Worm (Caenorhabditis elegans) whole organism, mixed stage, embryonic: Measurements from ENCODE around the gene gur-4.

Experiments
- M03D4.4 ChIP-seq: sonication (generic microtip); optimal IDR thresholded peaks from 2 replicates; lab custom pipeline; 2017; ENCODE audit warnings: mild to moderate bottlenecking, missing genetic modification characterization, missing compliant biosample characterization
- bed-3 ChIP-seq: fragments of 200-800 bp; sonication (Bioruptor generic); optimal IDR thresholded peaks from 3 replicates; lab custom pipeline; 2018; ENCODE audit warnings: mild to moderate bottlenecking, missing genetic modification characterization, moderate library complexity, missing compliant biosample characterization
- blmp-1 ChIP-seq: fragments of 150-350 bp; optimal IDR thresholded peaks from 2 replicates; lab custom pipeline; 2014; ENCODE audit warnings: missing biosample characterization, missing genetic modification characterization
- ceh-39 ChIP-seq: fragments of 150-350 bp; optimal IDR thresholded peaks from 2 replicates; lab custom pipeline; 2014; ENCODE audit warnings: missing biosample characterization, missing genetic modification characterization
- ceh-43 ChIP-seq: fragments of 200-800 bp; sonication (Bioruptor generic); optimal IDR thresholded peaks from 2 replicates; lab custom pipeline; 2018; ENCODE audit warnings: mild to moderate bottlenecking, missing genetic modification characterization, moderate library complexity, missing compliant biosample characterization
- ceh-83 ChIP-seq: fragments of 200-800 bp; sonication (Bioruptor generic); optimal IDR thresholded peaks from 2 replicates; lab custom pipeline; 2018; ENCODE audit warnings: mild to moderate bottlenecking, missing genetic modification characterization, missing compliant biosample characterization
- ces-1 ChIP-seq: fragments of 150-350 bp; optimal IDR thresholded peaks from 2 replicates; lab custom pipeline; 2014; ENCODE audit warnings: missing biosample characterization, missing genetic modification reagents, missing genetic modification characterization
- cnd-1 ChIP-seq: fragments of 200-800 bp; sonication (Bioruptor generic); optimal IDR thresholded peaks from 2 replicates; lab custom pipeline; 2018; ENCODE audit warnings: mild to moderate bottlenecking, missing genetic modification characterization, missing compliant biosample characterization
- elt-1 ChIP-seq: sonication (generic microtip); optimal IDR thresholded peaks from 2 replicates; lab custom pipeline; 2017; ENCODE audit warnings: missing genetic modification characterization, mild to moderate bottlenecking, missing compliant biosample characterization, antibody characterized with exemption, moderate library complexity, borderline replicate concordance; ENCODE audit not compliant: insufficient read depth
- elt-3 ChIP-seq: fragments of 150-350 bp; optimal IDR thresholded peaks from 2 replicates; lab custom pipeline; 2014; ENCODE audit warnings: missing biosample characterization, missing genetic modification characterization
- flh-1 ChIP-seq: fragments of 200-800 bp; sonication (Bioruptor generic); optimal IDR thresholded peaks from 2 replicates; lab custom pipeline; 2018; ENCODE audit warnings: mild to moderate bottlenecking, missing genetic modification characterization, moderate library complexity, missing compliant biosample characterization
- ham-2 ChIP-seq: fragments of 200-800 bp; sonication (Bioruptor generic); optimal IDR thresholded peaks from 2 replicates; lab custom pipeline; 2018; ENCODE audit warnings: mild to moderate bottlenecking, missing genetic modification characterization, missing compliant biosample characterization
- hlh-1 ChIP-seq: fragments of 150-350 bp; optimal IDR thresholded peaks from 2 replicates; lab custom pipeline; 2014; ENCODE audit warnings: missing biosample characterization, missing genetic modification reagents, missing genetic modification characterization
- lin-13 ChIP-seq: fragments of 150-350 bp; optimal IDR thresholded peaks from 2 replicates; lab custom pipeline; 2014; ENCODE audit warnings: missing biosample characterization, missing genetic modification characterization
- lin-32 ChIP-seq: fragments of 200-800 bp; sonication (Bioruptor generic); optimal IDR thresholded peaks from 2 replicates; lab custom pipeline; 2018; ENCODE audit warnings: mild to moderate bottlenecking, missing genetic modification characterization, missing compliant biosample characterization
- mab-5 ChIP-seq: fragments of 150-350 bp; optimal IDR thresholded peaks from 2 replicates; lab custom pipeline; 2014; ENCODE audit warnings: missing biosample characterization, missing genetic modification characterization
- mep-1 ChIP-seq: fragments of 150-350 bp; optimal IDR thresholded peaks from 2 replicates; lab custom pipeline; 2017; ENCODE audit warnings: missing biosample characterization, missing genetic modification reagents, missing genetic modification characterization, inconsistent platforms
- mls-2 ChIP-seq: sonication (generic microtip); optimal IDR thresholded peaks from 2 replicates; lab custom pipeline; 2016; ENCODE audit warnings: mild to moderate bottlenecking, missing genetic modification characterization, moderate library complexity, missing compliant biosample characterization
- nhr-2 ChIP-seq: fragments of 150-350 bp; optimal IDR thresholded peaks from 2 replicates; lab custom pipeline; 2014; ENCODE audit warnings: missing biosample characterization, missing genetic modification characterization
- nhr-237 ChIP-seq: fragments of 150-350 bp; optimal IDR thresholded peaks from 2 replicates; lab custom pipeline; 2014; ENCODE audit warnings: missing biosample characterization, missing genetic modification characterization
- nhr-28 ChIP-seq: fragments of 150-350 bp; optimal IDR thresholded peaks from 2 replicates; lab custom pipeline; 2014; ENCODE audit warnings: missing biosample characterization, missing genetic modification characterization
- nhr-76 ChIP-seq: sonication (generic microtip); optimal IDR thresholded peaks from 2 replicates; lab custom pipeline; 2017; ENCODE audit warnings: missing biosample characterization, missing genetic modification characterization
- pha-4 ChIP-seq: fragments of 150-350 bp; optimal IDR thresholded peaks from 2 replicates; lab custom pipeline; 2018; ENCODE audit warnings: missing biosample characterization, missing genetic modification reagents, missing genetic modification characterization
- sem-2 ChIP-seq: fragments of 200-800 bp; sonication (Bioruptor generic); optimal IDR thresholded peaks from 2 replicates; lab custom pipeline; 2018; ENCODE audit warnings: mild to moderate bottlenecking, missing genetic modification characterization, missing compliant biosample characterization
- snpc-4 ChIP-seq: fragments of 150-350 bp; optimal IDR thresholded peaks from 2 replicates; lab custom pipeline; 2014; ENCODE audit warnings: missing biosample characterization, missing genetic modification characterization
- sptf-1 ChIP-seq: sonication (generic microtip); optimal IDR thresholded peaks from 2 replicates; lab custom pipeline; 2017; ENCODE audit warnings: mild to moderate bottlenecking, missing genetic modification characterization, moderate library complexity, missing compliant biosample characterization
- tbx-8 ChIP-seq: fragments of 200-800 bp; sonication (Bioruptor generic); optimal IDR thresholded peaks from 2 replicates; lab custom pipeline; 2018; ENCODE audit warnings: mild to moderate bottlenecking, missing genetic modification characterization, moderate library complexity, missing compliant biosample characterization
- unc-120 ChIP-seq: sonication (generic microtip); optimal IDR thresholded peaks from 2 replicates; lab custom pipeline; 2017; ENCODE audit warnings: missing genetic modification characterization, missing compliant biosample characterization; ENCODE audit not compliant: poor library complexity, severe bottlenecking
- unc-39 ChIP-seq: fragments of 150-350 bp; optimal IDR thresholded peaks from 2 replicates; lab custom pipeline; 2014; ENCODE audit warnings: missing biosample characterization, missing genetic modification characterization
- unc-62 ChIP-seq: fragments of 150-350 bp; optimal IDR thresholded peaks from 2 replicates; lab custom pipeline; 2014; ENCODE audit warnings: missing biosample characterization, missing genetic modification reagents, missing genetic modification characterization
- zip-8 ChIP-seq: fragments of 150-350 bp; optimal IDR thresholded peaks from 2 replicates; lab custom pipeline; 2014; ENCODE audit warnings: missing biosample characterization, missing genetic modification characterization
- ztf-11 ChIP-seq: fragments of 150-350 bp; optimal IDR thresholded peaks from 2 replicates; lab custom pipeline; 2014; ENCODE audit warnings: missing biosample characterization, missing genetic modification characterization

The gur-4 gene

DNA sequence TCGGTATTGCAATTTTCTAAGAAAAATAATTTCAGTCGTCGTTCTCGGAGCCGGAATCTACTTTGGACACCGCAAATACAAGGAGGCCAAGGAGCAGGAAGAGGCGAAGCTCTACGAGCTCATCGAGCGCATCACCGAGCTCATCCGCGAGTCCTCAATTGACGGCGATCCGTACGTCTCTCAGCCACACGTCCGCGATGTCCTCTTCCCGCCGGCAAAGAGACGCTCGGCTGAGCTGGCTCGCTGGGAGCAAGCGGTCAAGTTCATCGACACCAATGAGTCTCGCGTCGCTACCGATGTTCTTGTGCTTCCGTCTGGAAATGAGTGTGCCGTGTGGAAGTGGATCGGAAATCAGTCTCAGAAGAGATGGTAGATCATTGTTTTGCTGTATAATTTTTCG is 39.1 kb upstream of the gur-4 start:
- TF ChIP-seq mab-5 (tag; lab: Kevin White, UChicago), result no peak

DNA sequence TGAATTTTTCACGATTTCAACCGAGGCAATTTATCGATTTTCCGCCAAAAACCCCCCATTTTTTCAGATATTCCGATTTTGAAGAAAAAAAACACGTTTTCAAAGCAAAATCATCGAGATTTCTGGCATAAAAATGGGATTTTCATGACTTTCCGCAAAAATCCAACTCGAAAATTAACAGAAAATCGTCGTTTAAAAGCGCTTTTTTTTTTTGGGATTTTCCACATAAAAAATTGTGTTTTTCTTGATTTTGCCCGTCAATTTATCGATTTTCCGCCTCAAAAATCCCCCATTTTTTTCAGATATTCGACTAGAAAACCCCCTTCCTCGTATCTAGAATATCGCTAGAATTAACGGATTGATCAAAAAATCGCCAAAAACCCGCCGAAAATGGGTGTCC is 36.0 kb upstream of the gur-4 start, which contains the start of gene xrn-1:
TSS of gene xrn-1 (plus strand) at position 301 of the 400 bp plus-strand sequence.
- TF ChIP-seq elt-1 (tag; lab: Kevin White, UChicago), result no peak
- TF ChIP-seq lin-32, result no peak
- TF ChIP-seq unc-62 (GFP tag; lab: Kevin White, UChicago), result no peak
- no peak for TF ChIP-seq hlh-1 (tag; lab: Kevin White, UChicago)
- no peak for TF ChIP-seq blmp-1
- TF ChIP-seq zip-8, result no peak
- TF ChIP-seq ceh-83 (GFP tag; lab: Kevin White, UChicago), result no peak
- no peak for TF ChIP-seq bed-3
- TF ChIP-seq nhr-76, result no peak
- TF ChIP-seq elt-3 (tag; lab: Kevin White, UChicago), result no peak

DNA sequence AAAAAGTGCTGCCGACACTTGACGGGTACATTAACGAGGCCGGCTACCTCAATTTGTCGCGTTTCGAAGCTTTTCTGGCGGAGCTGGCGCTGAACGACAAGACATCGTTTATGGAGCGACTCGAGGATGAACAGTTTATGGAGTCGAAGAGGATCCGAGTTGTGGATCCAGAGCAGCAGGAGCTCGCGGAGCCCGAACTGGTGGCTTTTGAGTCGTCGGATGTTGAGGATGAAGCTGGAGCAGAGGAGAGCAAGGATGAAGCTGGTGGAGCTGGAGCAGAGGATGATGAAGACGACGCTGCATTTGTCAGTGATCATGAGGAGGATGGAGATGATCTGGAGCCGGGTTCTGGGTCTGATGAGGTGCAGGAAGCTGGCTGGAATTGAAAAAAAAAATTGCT is 29.7 kb upstream of the gur-4 start:
- TF ChIP-seq elt-3 (tag; lab: Kevin White, UChicago), result no peak
- TF ChIP-seq M03D4.4 (tag; lab: Kevin White, UChicago), result no peak
- TF ChIP-seq bed-3, result no peak
- no peak for TF ChIP-seq cnd-1
- TF ChIP-seq nhr-76, result no peak
- TF ChIP-seq snpc-4 (tag; lab: Kevin White, UChicago), result no peak
- TF ChIP-seq elt-1 (tag; lab: Kevin White, UChicago), result no peak
- TF ChIP-seq sem-2, result no peak
- TF ChIP-seq ham-2 (GFP tag; lab: Kevin White, UChicago), result no peak
- TF ChIP-seq lin-13 (tag; lab: Kevin White, UChicago), result no peak
- no peak for TF ChIP-seq tbx-8
- no peak for TF ChIP-seq hlh-1 (tag; lab: Kevin White, UChicago)

DNA sequence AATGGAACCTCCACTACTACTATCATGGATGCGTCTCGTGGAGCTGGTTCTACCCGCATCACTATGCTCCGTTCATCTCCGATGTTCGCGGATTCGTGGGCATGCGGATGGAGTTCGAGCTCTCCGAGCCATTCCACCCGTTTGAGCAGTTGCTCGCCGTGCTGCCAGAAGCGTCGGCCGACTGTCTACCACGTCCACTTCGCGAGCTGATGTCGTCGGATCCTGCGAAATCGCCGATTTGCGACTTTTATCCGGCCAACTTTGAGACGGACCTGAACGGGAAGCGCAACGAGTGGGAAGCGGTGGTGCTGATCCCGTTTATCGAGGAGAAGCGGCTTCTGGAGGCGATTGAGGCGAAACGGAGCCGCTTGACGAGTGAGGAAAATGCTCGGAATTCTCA is 26.7 kb upstream of the gur-4 start:
- TF ChIP-seq blmp-1 (no peak), unc-62 (GFP tag; lab: Kevin White, UChicago) (no peak), sem-2 (no peak), nhr-28 (no peak), nhr-237 (tag; lab: Kevin White, UChicago) (no peak), ces-1 (GFP tag; lab: Kevin White, UChicago) (no peak), pha-4 (tag; lab: Kevin White, UChicago) (no peak), mep-1 (no peak), ceh-83 (GFP tag; lab: Kevin White, UChicago) (no peak), unc-39 (no peak), ham-2 (GFP tag; lab: Kevin White, UChicago) (no peak), ceh-39 (tag; lab: Kevin White, UChicago) (no peak), unc-120 (no peak), snpc-4 (tag; lab: Kevin White, UChicago) (no peak), ztf-11 (no peak), flh-1 (GFP tag; lab: Kevin White, UChicago) (no peak)

DNA sequence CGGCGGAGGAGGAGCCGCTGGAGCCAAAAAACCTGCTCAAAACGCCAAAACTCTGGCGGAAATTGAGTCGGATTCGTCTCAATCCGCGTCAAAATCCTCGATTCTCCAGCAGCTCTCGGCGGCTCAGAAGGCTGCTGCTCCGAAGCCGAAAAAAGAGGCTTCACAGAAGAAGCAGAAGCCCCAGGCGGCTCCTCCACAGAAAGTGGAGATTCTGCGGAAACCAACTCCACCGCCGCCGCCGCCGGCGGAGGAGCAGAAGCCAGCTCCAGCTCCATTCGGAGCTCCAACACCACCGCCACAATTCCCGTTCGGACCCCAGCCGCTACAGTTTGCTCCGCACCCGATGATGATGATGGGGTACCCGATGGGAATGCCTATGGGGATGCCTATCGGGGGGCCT is 17.6 kb upstream of the gur-4 start:
- no peak for TF ChIP-seq mls-2 (tag; lab: Kevin White, UChicago)
- no peak for TF ChIP-seq nhr-2 (tag; lab: Kevin White, UChicago)
- no peak for TF ChIP-seq zip-8
- no peak for TF ChIP-seq ces-1 (GFP tag; lab: Kevin White, UChicago)
- no peak for TF ChIP-seq unc-39
- TF ChIP-seq ztf-11, result no peak
- TF ChIP-seq nhr-28, result no peak
- no peak for TF ChIP-seq sem-2
- no peak for TF ChIP-seq tbx-8
- no peak for TF ChIP-seq unc-62 (GFP tag; lab: Kevin White, UChicago)
- no peak for TF ChIP-seq cnd-1
- TF ChIP-seq ham-2 (GFP tag; lab: Kevin White, UChicago), result no peak
- TF ChIP-seq nhr-76, result no peak
- TF ChIP-seq, all 35 proteins: peak for 0

DNA sequence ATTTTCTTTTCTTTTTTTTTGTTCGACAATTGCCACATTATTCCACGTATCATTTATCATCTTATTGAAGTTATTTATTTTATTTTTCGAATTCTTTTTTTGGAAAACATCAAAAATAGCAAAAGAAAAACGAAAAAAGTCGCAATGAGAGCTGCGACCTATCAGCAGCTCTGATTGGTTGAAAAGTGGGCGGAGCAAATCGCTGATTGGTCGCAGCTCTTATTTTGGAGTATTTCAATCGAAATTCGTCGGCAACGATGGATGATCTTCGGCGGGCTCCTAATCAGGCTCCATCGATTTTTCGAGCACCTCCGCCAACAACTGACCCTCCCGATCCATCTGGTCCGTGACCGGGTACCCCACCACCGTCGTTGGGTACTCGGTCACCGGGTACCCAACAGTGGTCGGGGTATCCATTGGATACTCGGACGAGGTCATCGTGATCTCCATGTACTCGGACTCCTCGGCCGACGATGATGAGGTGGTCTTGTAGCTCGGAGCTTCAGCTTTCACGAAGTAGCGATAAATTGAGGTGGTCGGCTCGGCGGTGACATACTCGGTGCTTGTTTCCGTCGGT is 14.7 kb upstream of the gur-4 start:
- TF ChIP-seq ceh-43 (GFP tag; lab: Kevin White, UChicago), result no peak
- no peak for TF ChIP-seq tbx-8
- no peak for TF ChIP-seq pha-4 (tag; lab: Kevin White, UChicago)
- no peak for TF ChIP-seq sptf-1 (tag; lab: Kevin White, UChicago)
- no peak for TF ChIP-seq bed-3
